Worm (Caenorhabditis elegans): ENCODE measurements around the gene T05C12.1.

Gene T05C12.1

DNA sequence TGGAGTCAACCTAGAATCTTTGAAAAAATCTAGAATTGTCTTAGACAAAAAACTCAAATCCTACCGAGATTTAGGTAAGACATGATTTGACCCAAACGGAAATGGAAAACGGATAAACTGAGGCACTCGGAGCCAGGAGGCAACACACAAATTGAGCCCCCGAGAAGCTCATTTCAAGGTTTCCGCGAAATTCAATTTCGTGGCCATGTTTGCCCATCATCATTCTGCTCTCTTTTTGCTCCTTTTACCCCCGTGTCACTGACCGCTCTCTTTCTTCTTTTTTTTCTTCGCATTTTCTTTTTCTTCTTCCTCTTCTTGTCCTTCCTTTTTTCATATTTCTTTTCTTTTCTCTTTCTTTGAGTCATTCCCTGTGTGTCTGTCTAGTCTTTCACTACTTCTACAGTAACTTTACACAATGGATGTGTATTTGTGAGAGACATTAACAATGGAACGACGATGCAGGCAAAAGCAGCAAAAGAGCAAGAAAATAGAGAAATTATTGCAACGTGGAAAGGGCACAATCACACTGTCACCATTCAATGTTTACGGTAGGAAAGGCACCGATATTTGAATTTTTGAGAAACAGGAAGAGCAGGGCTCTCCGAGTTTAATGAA, 20.7 kb upstream of the T05C12.1 start:
- TF ChIP-seq mdl-1 (tag; optimal IDR thresholded peaks at IDR 0.05) (no peak), eor-1 (tag; optimal IDR thresholded peaks at IDR 0.05) (no peak), pha-4 (tag; optimal IDR thresholded peaks at IDR 0.05) (peak; percentile 60), fkh-10 (GFP tag; optimal IDR thresholded peaks at IDR 0.05) (peak; percentile 37)

DNA sequence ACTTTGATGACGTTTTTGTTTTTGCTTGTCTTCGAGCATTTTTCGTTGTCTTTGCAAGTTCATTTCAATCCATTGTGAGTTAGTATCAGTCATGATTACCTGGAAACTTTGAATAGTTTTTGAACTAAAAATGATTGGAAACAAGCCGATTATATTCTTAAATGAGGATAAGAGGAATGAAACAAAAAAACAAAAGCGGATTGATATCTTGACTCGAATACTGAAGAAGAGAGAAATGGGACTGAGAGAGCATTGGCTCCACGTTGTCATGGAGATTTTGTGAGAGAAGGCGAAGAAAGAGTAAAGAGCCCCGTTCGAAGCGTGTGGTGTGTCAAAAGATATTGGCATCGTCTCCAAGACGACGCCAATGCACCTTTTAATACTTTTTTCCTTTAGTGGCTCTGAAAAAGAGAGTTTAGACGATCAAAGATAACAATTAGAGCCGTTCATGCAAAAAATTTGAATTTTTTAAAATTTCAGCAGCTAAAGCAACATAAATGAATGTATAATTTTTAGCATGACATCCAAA, 16.6 kb upstream of the T05C12.1 start, which contains the start of the genes tub-1 and tmem-138:
TSS of gene tub-1 (minus strand) at position 101 of the 529 bp plus-strand sequence.
TSS of gene tmem-138 (plus strand) at position 479 of the 529 bp plus-strand sequence.
- TF ChIP-seq jun-1 (tag; optimal IDR thresholded peaks at IDR 0.05): no peak
- no peak for TF ChIP-seq fkh-2 (tag; optimal IDR thresholded peaks at IDR 0.05)
- TF ChIP-seq nhr-25 (tag; optimal IDR thresholded peaks at IDR 0.05): no peak
- TF ChIP-seq lin-15B (tag; optimal IDR thresholded peaks at IDR 0.05): no peak
- no peak for TF ChIP-seq egl-5 (tag; optimal IDR thresholded peaks at IDR 0.05)
- TF ChIP-seq skn-1 (tag; optimal IDR thresholded peaks at IDR 0.05): no peak
- TF ChIP-seq snpc-4 (tag; optimal IDR thresholded peaks at IDR 0.05): no peak
- TF ChIP-seq nhr-11 (tag; optimal IDR thresholded peaks at IDR 0.05): peak; percentile 44

DNA sequence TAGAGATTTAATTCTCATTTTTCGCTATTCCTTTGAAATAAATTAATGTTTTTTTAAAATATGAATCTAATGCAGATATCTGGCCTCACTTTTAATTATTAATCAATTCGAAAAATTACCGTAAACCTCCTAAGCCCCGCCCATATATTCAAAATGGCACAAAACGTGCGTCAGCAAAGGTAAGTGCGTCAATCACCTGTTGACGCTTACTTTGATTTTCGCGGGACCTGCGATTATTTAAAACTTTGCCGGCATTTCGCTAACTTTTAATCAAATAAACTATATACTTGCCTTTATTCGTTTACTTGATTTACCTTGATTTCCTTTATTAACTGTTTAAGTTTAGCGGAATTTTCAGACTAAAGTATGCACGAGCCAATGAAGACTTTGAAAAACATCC, 15.5 kb upstream of the T05C12.1 start, which contains the start of gene pch-2:
TSS of gene pch-2 (plus strand) at position 359 of the 400 bp plus-strand sequence.
- peak; percentile 53 for TF ChIP-seq snpc-4 (tag; optimal IDR thresholded peaks at IDR 0.05)
- peak; percentile 71 for TF ChIP-seq nfya-1 (tag; optimal IDR thresholded peaks at IDR 0.05; ENCODE audit: insufficient read depth)
- TF ChIP-seq aly-2 (tag; optimal IDR thresholded peaks at IDR 0.05): no peak
- TF ChIP-seq pha-4 (tag; optimal IDR thresholded peaks at IDR 0.05): peak; percentile 59
- TF ChIP-seq nhr-25 (tag; optimal IDR thresholded peaks at IDR 0.05): peak; percentile 53
- peak; percentile 11 for TF ChIP-seq elt-2 (tag; optimal IDR thresholded peaks at IDR 0.05)
- TF ChIP-seq lin-15B (tag; optimal IDR thresholded peaks at IDR 0.05): peak; percentile 70
- TF ChIP-seq ztf-11 (tag; optimal IDR thresholded peaks at IDR 0.05): no peak
- no peak for TF ChIP-seq sea-2 (GFP tag; optimal IDR thresholded peaks at IDR 0.05)
- no peak for TF ChIP-seq nhr-23 (tag; optimal IDR thresholded peaks at IDR 0.05)
- peak; percentile 33 for TF ChIP-seq nhr-43 (tag; optimal IDR thresholded peaks at IDR 0.05; ENCODE audit: poor library complexity, severe bottlenecking)
- no peak for TF ChIP-seq nhr-237 (tag; optimal IDR thresholded peaks at IDR 0.05)
- no peak for TF ChIP-seq ZK546.5 (tag; optimal IDR thresholded peaks at IDR 0.05)
- peak; percentile 13 for TF ChIP-seq lin-39 (tag; optimal IDR thresholded peaks at IDR 0.05)
- TF ChIP-seq egl-5 (tag; optimal IDR thresholded peaks at IDR 0.05): no peak
- TF ChIP-seq elt-3 (tag; optimal IDR thresholded peaks at IDR 0.05): no peak

DNA sequence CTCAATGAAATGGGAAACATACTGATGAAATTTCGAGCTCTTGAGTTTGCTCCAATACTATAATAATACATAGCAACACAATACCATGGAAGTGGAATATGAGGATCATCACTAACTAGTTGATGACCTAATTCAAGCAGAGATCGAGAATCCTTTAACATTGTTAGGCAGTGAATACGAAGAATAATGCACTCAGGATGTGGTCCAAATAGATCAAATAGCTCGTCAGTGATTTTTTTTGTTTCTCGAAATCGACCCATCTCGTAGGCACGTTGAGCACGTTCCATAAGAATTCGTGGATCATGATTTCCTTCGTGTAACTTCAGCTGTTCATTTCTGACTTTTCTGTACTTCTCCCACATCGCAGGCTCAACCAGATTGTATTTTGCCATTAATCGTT, 12.6 kb upstream of the T05C12.1 start:
- no peak for TF ChIP-seq egl-5 (tag; optimal IDR thresholded peaks at IDR 0.05)
- no peak for TF ChIP-seq fkh-10 (GFP tag; optimal IDR thresholded peaks at IDR 0.05)
- no peak for TF ChIP-seq nhr-23 (tag; optimal IDR thresholded peaks at IDR 0.05)
- no peak for TF ChIP-seq elt-1 (tag; optimal IDR thresholded peaks at IDR 0.05)
- TF ChIP-seq ama-1 (optimal IDR thresholded peaks at IDR 0.05): no peak
- TF ChIP-seq daf-12 (tag; optimal IDR thresholded peaks at IDR 0.05): no peak
- TF ChIP-seq nhr-12 (tag; optimal IDR thresholded peaks at IDR 0.05): no peak

DNA sequence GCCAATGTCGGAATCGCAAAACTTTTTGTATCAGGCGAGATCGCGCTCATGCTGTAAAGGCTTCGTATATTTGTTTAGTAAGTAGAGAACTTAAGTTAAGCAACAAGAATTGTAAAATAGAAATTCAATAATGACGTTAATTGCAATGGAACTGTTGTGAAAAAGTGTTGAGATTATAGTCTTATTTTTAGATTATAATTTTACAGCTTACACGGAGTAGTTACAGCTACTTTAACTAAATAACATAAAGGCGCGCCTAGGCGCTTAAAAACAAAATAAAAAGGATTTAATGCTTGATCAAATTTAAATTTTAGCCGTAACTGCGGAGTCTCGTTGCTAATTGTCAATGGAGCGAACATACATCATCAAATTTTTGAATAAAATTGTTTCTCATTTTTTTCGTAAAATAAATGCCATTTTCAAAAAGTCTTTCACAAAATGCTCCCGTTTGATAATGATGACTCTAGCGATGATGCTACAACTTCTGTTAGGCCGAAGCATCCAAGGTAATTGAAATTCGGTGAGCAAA, 11.3 kb upstream of the T05C12.1 start, which contains the start of the genes emb-27 and rrf-3:
TSS of gene emb-27 (minus strand) at position 51 of the 529 bp plus-strand sequence.
TSS of gene rrf-3 (plus strand) at position 346 of the 529 bp plus-strand sequence.
- TF ChIP-seq nfya-1 (tag; optimal IDR thresholded peaks at IDR 0.05; ENCODE audit: insufficient read depth): peak; percentile 61
- TF ChIP-seq nhr-23 (tag; optimal IDR thresholded peaks at IDR 0.05): no peak
- no peak for TF ChIP-seq jun-1 (tag; optimal IDR thresholded peaks at IDR 0.05)
- no peak for TF ChIP-seq lin-39 (tag; optimal IDR thresholded peaks at IDR 0.05)
- TF ChIP-seq nhr-12 (tag; optimal IDR thresholded peaks at IDR 0.05): no peak
- peak; percentile 50 for TF ChIP-seq nhr-25 (tag; optimal IDR thresholded peaks at IDR 0.05)
- TF ChIP-seq lin-15B (tag; optimal IDR thresholded peaks at IDR 0.05): peak; percentile 85
- no peak for TF ChIP-seq nhr-76 (tag; optimal IDR thresholded peaks at IDR 0.05)
- no peak for TF ChIP-seq ceh-16 (tag; optimal IDR thresholded peaks at IDR 0.05)
- no peak for TF ChIP-seq nhr-67 (tag; optimal IDR thresholded peaks at IDR 0.05)
- TF ChIP-seq nhr-11 (tag; optimal IDR thresholded peaks at IDR 0.05): no peak
- peak; percentile 31 for TF ChIP-seq egl-5 (tag; optimal IDR thresholded peaks at IDR 0.05)
- TF ChIP-seq elt-3 (tag; optimal IDR thresholded peaks at IDR 0.05): no peak
- TF ChIP-seq pha-4 (tag; optimal IDR thresholded peaks at IDR 0.05): peak; percentile 82
- TF ChIP-seq R02D3.7 (tag; optimal IDR thresholded peaks at IDR 0.05): no peak
- no peak for TF ChIP-seq nhr-77 (tag; optimal IDR thresholded peaks at IDR 0.05)
- TF ChIP-seq nhr-43 (tag; optimal IDR thresholded peaks at IDR 0.05; ENCODE audit: poor library complexity, severe bottlenecking): no peak
- TF ChIP-seq snpc-4 (tag; optimal IDR thresholded peaks at IDR 0.05): no peak
- TF ChIP-seq skn-1 (tag; optimal IDR thresholded peaks at IDR 0.05): peak; percentile 26
- no peak for TF ChIP-seq hmg-11 (tag; optimal IDR thresholded peaks at IDR 0.05)
- no peak for TF ChIP-seq ceh-82 (tag; optimal IDR thresholded peaks at IDR 0.05)
- no peak for TF ChIP-seq fkh-2 (tag; optimal IDR thresholded peaks at IDR 0.05)
- TF ChIP-seq mdl-1 (tag; optimal IDR thresholded peaks at IDR 0.05): no peak
- no peak for TF ChIP-seq tbx-2 (tag; optimal IDR thresholded peaks at IDR 0.05)
- no peak for TF ChIP-seq fos-1 (tag; optimal IDR thresholded peaks at IDR 0.05)
- no peak for TF ChIP-seq ama-1 (optimal IDR thresholded peaks at IDR 0.05)
- no peak for TF ChIP-seq unc-39 (tag; optimal IDR thresholded peaks at IDR 0.05)
- TF ChIP-seq daf-12 (tag; optimal IDR thresholded peaks at IDR 0.05): no peak
- TF ChIP-seq aly-2 (tag; optimal IDR thresholded peaks at IDR 0.05): no peak
- TF ChIP-seq ztf-11 (tag; optimal IDR thresholded peaks at IDR 0.05): no peak

Measured in whole organism, L3 larva.